Fruit fly (Drosophila melanogaster) whole organism, larva: ENCODE data around the gene Cont.

Experiments used
- noc ChIP-seq: fragments of 200-800 bp; sonication (Bioruptor generic); optimal IDR thresholded peaks from 3 replicates; lab custom pipeline; 2019; ENCODE audit warnings: missing biosample characterization, mild to moderate bottlenecking, missing genetic modification characterization, moderate library complexity

Cont gene

DNA sequence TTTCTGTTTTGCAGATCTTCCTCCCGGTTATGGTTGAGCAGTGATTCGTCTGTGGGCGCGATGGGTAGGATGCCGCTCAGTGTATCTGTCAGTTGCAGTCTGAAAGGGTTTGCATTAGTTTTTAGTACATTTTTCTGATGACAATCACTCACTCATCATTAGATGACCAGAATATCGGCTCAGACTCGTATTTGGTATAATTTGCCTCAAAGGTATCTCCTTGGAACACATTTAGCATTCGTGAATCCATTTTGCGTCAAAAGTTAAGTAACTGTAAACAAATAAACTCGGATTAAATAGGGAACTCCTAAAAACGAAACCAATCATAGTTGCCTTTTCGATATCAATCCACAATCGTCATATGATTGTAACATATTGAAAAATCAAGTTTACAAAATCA lies 45.6 kb downstream of the Cont start, which contains the start of gene CG31525:
Gene CG31525 (plus strand): TSS at position 301 of the 400 bp plus-strand sequence.
- no peak for TF ChIP-seq noc

DNA sequence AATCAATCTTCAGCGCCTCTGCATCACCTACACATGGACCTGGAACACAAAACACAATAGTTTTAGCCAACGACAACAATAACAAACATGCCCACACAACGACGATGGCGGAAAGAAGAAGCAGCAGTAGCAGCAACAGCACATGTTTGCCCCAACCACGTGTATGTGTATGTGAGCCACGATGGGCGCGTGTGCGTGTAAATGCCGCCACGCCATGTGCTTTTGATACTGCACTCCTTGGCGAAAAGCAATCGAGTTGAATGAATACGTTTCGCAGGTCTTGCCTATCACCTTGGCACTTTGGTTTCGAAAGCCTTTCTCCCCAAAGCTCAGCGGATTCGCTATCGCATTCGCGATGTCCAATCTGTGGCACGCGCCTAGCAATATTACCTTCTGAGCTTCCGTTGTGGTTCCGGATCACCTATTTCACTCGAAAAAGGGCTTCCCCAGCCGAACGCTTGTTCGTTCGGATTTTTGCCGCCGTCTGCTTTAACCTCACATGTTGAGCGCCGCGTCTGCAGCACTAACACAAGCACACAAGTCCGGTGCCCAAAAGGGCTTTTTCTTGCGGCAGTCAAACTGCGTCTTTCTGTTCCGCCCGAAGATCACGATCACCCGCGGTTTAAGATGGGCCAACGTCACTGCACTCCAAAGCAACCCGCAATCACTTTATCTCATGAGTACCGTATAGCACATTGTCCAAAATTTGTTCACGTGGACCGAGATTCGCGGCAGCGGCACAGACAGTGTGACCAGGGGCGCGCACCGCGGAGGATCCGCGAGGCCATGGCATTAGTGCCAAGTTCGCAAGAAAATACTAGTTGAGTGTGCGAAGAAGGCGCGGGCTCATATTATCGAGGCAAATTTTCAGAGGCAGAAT lies 47.7 kb downstream of the Cont start, which contains the start of gene srl:
Gene srl (minus strand): TSS at position 751 of the 880 bp plus-strand sequence.
- no peak for TF ChIP-seq noc

DNA sequence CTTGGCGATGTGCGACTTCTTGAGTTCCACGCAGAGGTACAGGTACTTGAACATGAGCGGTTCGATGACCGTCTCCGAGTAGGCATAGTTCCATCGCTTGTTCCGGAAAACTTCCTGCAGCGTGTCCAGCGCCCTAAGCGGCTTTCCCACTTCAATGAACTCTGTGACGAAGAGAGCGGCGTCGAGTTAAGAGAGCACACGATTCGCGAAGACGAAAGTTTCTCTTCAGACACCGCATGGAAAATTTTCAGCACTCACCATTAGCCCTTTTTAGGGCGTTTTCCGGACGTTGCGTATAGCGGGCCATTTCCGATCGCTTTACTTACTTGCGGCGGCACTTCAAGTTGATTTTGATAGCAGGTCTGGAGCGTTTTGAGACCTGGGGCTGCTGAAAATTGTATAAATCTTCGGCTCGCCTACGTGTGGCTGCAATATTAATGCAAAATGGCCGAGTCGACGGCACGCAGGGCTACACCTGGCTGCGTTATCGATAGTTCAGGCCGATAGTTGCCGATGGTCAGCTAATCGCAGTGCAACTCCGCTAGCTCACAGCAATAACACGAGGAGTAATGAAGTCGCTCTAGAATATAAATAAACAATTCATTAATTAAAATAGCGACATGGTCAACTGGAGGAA lies 52.5 kb downstream of the Cont start, which contains the start of the genes eIF3a and CG1074:
Gene eIF3a (minus strand): TSS at position 455 of the 637 bp plus-strand sequence.
Gene CG1074 (plus strand): TSS at position 525 of the 637 bp plus-strand sequence.
- peak; percentile 64 for TF ChIP-seq noc
